Fruit fly (Drosophila melanogaster): ENCODE results near the gene Akh.

DNA sequence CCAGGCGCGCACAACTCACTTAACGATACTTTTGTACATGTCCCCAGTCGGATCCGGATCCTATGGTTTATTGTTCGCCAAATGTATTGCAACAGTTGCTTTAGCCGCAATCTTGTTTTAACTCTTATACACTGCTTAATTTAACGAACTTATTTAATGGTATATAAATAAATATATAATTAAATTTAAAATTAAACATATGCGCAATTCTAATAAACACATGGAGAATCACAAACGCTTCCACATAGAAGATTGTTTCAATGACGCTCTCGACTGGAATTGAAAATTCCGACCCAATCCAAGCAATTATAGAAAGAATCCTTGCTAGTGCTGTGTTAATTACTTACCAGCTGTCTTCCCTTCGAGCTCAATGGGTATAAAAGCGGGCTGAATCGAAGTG lies at the start of gene Akh:
- TF ChIP-seq Sox15 (GFP tag; optimal IDR thresholded peaks at IDR 0.05) (no peak), Met (GFP tag; optimal IDR thresholded peaks at IDR 0.05) (no peak), pdm3 (GFP tag; optimal IDR thresholded peaks at IDR 0.05) (no peak), dsx (GFP tag; optimal IDR thresholded peaks at IDR 0.05; ENCODE audit: poor library complexity, severe bottlenecking) (no peak), CG8119 (GFP tag; IDR thresholded peaks at IDR 0.05) (no peak), CG34406 (GFP tag; optimal IDR thresholded peaks at IDR 0.05) (no peak)
